Fruit fly (Drosophila melanogaster) whole organism, pupa: ENCODE measurements around the gene CG33489.
"Not testable (repeated sequence)": the region's sequence is repeated elsewhere in the genome, so short reads cannot be mapped to it uniquely, and the experiment has no call there.

Source experiments
- CG12605 ChIP-seq: fragments of 200-800 bp; sonication (Bioruptor generic); IDR thresholded peaks from 2 replicates; pipeline ENCODE4 v1.3.6; 2022; ENCODE audit warnings: missing biosample characterization, missing genetic modification characterization
- CG14655 ChIP-seq: fragments of 200-800 bp; sonication (Bioruptor generic); optimal IDR thresholded peaks from 3 replicates; lab custom pipeline; 2017; ENCODE audit warnings: mild to moderate bottlenecking, missing biosample characterization, missing genetic modification reagents, missing genetic modification characterization
- CG32121 ChIP-seq: fragments of 200-800 bp; sonication (Bioruptor generic); IDR thresholded peaks from 2 replicates; pipeline ENCODE4 v1.3.6; 2022; ENCODE audit warnings: missing biosample characterization, missing genetic modification characterization
- CG34367 ChIP-seq: fragments of 200-800 bp; sonication (Bioruptor generic); optimal IDR thresholded peaks from 2 replicates; lab custom pipeline; 2018; ENCODE audit warnings: missing biosample characterization, mild to moderate bottlenecking, missing genetic modification characterization
- CG4496 ChIP-seq: fragments of 200-800 bp; sonication (Bioruptor generic); IDR thresholded peaks from 3 replicates; pipeline ENCODE4 v1.3.6; 2022; ENCODE audit warnings: missing biosample characterization, missing genetic modification characterization
- CG8301 ChIP-seq: fragments of 200-800 bp; sonication (Bioruptor generic); optimal IDR thresholded peaks from 2 replicates; lab custom pipeline; 2018; ENCODE audit warnings: missing biosample characterization, mild to moderate bottlenecking, missing genetic modification characterization
- CG9948 ChIP-seq: fragments of 200-800 bp; sonication (Bioruptor generic); optimal IDR thresholded peaks from 2 replicates; lab custom pipeline; 2018; ENCODE audit warnings: missing biosample characterization, mild to moderate bottlenecking, missing genetic modification characterization, moderate library complexity
- D1 ChIP-seq: fragments of 200-800 bp; sonication (Bioruptor generic); optimal IDR thresholded peaks from 2 replicates; lab custom pipeline; 2018; ENCODE audit warnings: missing biosample characterization, mild to moderate bottlenecking, missing genetic modification characterization, moderate library complexity
- Ets98B ChIP-seq: fragments of 200-800 bp; sonication (Bioruptor generic); IDR thresholded peaks from 2 replicates; pipeline ENCODE4 v1.3.6; 2022; ENCODE audit warnings: missing biosample characterization, missing genetic modification characterization
- Pif1A ChIP-seq: fragments of 200-800 bp; sonication (Bioruptor generic); optimal IDR thresholded peaks from 3 replicates; lab custom pipeline; 2016; ENCODE audit warnings: missing biosample characterization, missing genetic modification characterization
- fd96Ca ChIP-seq: fragments of 200-800 bp; sonication (Bioruptor generic); IDR thresholded peaks from 3 replicates; pipeline ENCODE4 v1.3.6; 2022; ENCODE audit warnings: missing biosample characterization, missing genetic modification characterization
- gl ChIP-seq: fragments of 200-800 bp; sonication (Bioruptor generic); optimal IDR thresholded peaks from 2 replicates; lab custom pipeline; 2018; ENCODE audit warnings: missing biosample characterization, mild to moderate bottlenecking, missing genetic modification characterization
- rn ChIP-seq: fragments of 200-800 bp; sonication (Bioruptor generic); IDR thresholded peaks from 2 replicates; pipeline ENCODE4 v1.3.6; 2022; ENCODE audit warnings: missing biosample characterization, missing genetic modification characterization

DNA sequence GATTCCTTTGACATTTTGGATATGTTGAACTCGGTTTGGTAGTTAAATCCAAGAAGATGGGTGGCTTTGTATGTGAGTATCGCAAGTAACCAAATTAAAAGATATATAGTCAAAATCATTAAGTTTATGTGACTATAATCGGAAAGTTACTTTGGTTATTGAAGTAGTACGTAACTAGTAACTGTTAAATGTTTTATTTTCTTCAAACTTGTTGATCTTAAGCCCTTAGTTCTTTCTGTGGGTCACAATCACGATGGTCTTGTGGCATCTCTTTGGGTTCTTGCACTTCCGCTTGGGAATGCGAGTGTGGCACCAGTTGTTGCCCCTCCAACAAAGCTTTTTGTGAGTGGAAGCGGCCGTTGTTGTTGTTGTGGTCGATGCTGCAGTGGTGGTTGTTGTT lies at the start of gene CG33489:
- not testable (repeated sequence) for TF ChIP-seq rn; CG14655 (GFP tag; lab: Kevin White, UChicago); CG32121 (GFP tag; lab: Robert Waterston, UW); CG8301 (tag; lab: Kevin White, UChicago); Ets98B (GFP tag; lab: Robert Waterston, UW); CG12605 (GFP tag; lab: Robert Waterston, UW); Pif1A (GFP tag; lab: Kevin White, UChicago); CG9948 (tag; lab: Kevin White, UChicago); D1 (tag; lab: Kevin White, UChicago); fd96Ca (GFP tag; lab: Robert Waterston, UW); CG34367 (tag; lab: Kevin White, UChicago); gl (tag; lab: Kevin White, UChicago); CG4496
